Worm (Caenorhabditis elegans) whole organism, L4/young adult: Measurements from ENCODE around the gene Y116F11B.14.

Experiments used
- W03F9.2 ChIP-seq: fragments of 150-350 bp; optimal IDR thresholded peaks from 2 replicates; lab custom pipeline; 2014; ENCODE audit warnings: missing biosample characterization, missing genetic modification characterization
- dao-5 ChIP-seq: sonication (generic microtip); optimal IDR thresholded peaks from 2 replicates; lab custom pipeline; 2016; ENCODE audit warnings: missing genotype, missing genetic modification characterization, moderate library complexity, missing compliant biosample characterization
- him-1 ChIP-seq: sonication (generic microtip); optimal IDR thresholded peaks from 2 replicates; lab custom pipeline; 2016; ENCODE audit warnings: missing genotype, missing genetic modification reagents, missing genetic modification characterization, missing compliant biosample characterization

ce11 chrV:19908854-19909253 lies 9.6 kb downstream of the Y116F11B.14 start:
- no peak for TF ChIP-seq him-1 (tag; lab: Kevin White, UChicago)
- TF ChIP-seq dao-5 (tag; lab: Kevin White, UChicago) = no peak
- TF ChIP-seq W03F9.2 (tag; lab: Kevin White, UChicago) = no peak
